Fruit fly (Drosophila melanogaster) whole organism, embryonic: ENCODE data around the gene CG7582.

Source experiments
- Abd-B ChIP-seq: fragments of 200-800 bp; sonication (Bioruptor generic); optimal IDR thresholded peaks from 2 replicates; lab custom pipeline; 2018; ENCODE audit warnings: missing biosample characterization, mild to moderate bottlenecking, missing genetic modification characterization, moderate library complexity
- Ada2b ChIP-seq: fragments of 200-800 bp; sonication (Bioruptor generic); IDR thresholded peaks from 2 replicates; pipeline ENCODE4 v1.3.6; 2022; ENCODE audit warnings: missing biosample characterization, missing genetic modification characterization
- Adf1 ChIP-seq: fragments of 200-800 bp; sonication (Bioruptor generic); IDR thresholded peaks from 2 replicates; pipeline ENCODE4 v1.3.6; 2022; ENCODE audit warnings: missing biosample characterization, missing genetic modification characterization
- Atf-2 ChIP-seq: fragments of 200-800 bp; sonication (Bioruptor generic); optimal IDR thresholded peaks from 2 replicates; lab custom pipeline; 2016; ENCODE audit warnings: missing biosample characterization, missing genetic modification characterization
- CG11723 ChIP-seq: fragments of 200-800 bp; sonication (Bioruptor generic); optimal IDR thresholded peaks from 2 replicates; lab custom pipeline; 2017; ENCODE audit warnings: missing biosample characterization, mild to moderate bottlenecking, missing genetic modification characterization
- CG12299 ChIP-seq: fragments of 200-800 bp; sonication (Bioruptor generic); optimal IDR thresholded peaks from 2 replicates; lab custom pipeline; 2018; ENCODE audit warnings: missing biosample characterization, mild to moderate bottlenecking, missing genetic modification characterization
- CG15514 ChIP-seq: fragments of 200-800 bp; sonication (Bioruptor generic); optimal IDR thresholded peaks from 3 replicates; lab custom pipeline; 2017; ENCODE audit warnings: missing biosample characterization, missing genetic modification characterization, mild to moderate bottlenecking, moderate library complexity, missing genetic modification reagents
- CG1647 ChIP-seq: fragments of 200-800 bp; sonication (Bioruptor generic); optimal IDR thresholded peaks from 3 replicates; lab custom pipeline; 2016; ENCODE audit warnings: missing biosample characterization, missing genetic modification characterization
- CG16779 ChIP-seq: fragments of 200-800 bp; sonication (Bioruptor generic); IDR thresholded peaks from 2 replicates; pipeline ENCODE4 v1.3.6; 2022; ENCODE audit warnings: missing biosample characterization, missing genetic modification characterization
- CG17186 ChIP-seq: fragments of 200-800 bp; sonication (Bioruptor generic); optimal IDR thresholded peaks from 3 replicates; lab custom pipeline; 2017; ENCODE audit warnings: missing biosample characterization, missing genetic modification reagents, missing genetic modification characterization
- CG17829 ChIP-seq: fragments of 200-800 bp; optimal IDR thresholded peaks from 2 replicates; lab custom pipeline; 2019; ENCODE audit warnings: missing biosample characterization, mild to moderate bottlenecking, missing genetic modification characterization, moderate library complexity
- CG18011 ChIP-seq: fragments of 200-800 bp; sonication (Bioruptor generic); optimal IDR thresholded peaks from 2 replicates; lab custom pipeline; 2017; ENCODE audit warnings: missing biosample characterization, missing genetic modification characterization, mild to moderate bottlenecking, moderate library complexity, missing genotype
- CG2712 ChIP-seq: fragments of 200-800 bp; optimal IDR thresholded peaks from 3 replicates; lab custom pipeline; 2019; ENCODE audit warnings: missing biosample characterization, mild to moderate bottlenecking, missing genetic modification characterization, moderate library complexity
- CG30403 ChIP-seq: fragments of 200-800 bp; sonication (Bioruptor generic); optimal IDR thresholded peaks from 3 replicates; lab custom pipeline; 2016; ENCODE audit warnings: missing biosample characterization, missing genetic modification characterization
- CG31441 ChIP-seq: fragments of 200-800 bp; sonication (Bioruptor generic); IDR thresholded peaks from 2 replicates; pipeline ENCODE4 v1.3.6; 2022; ENCODE audit warnings: missing biosample characterization, missing genetic modification characterization
- CG33213 ChIP-seq: fragments of 200-800 bp; sonication (Bioruptor generic); optimal IDR thresholded peaks from 3 replicates; lab custom pipeline; 2016; ENCODE audit warnings: missing biosample characterization, missing genetic modification characterization
- CG4424 ChIP-seq: fragments of 200-800 bp; sonication (Bioruptor generic); optimal IDR thresholded peaks from 3 replicates; lab custom pipeline; 2016; ENCODE audit warnings: missing biosample characterization, missing genetic modification characterization
- CG5245 ChIP-seq: fragments of 200-800 bp; sonication (Bioruptor generic); optimal IDR thresholded peaks from 3 replicates; lab custom pipeline; 2016; ENCODE audit warnings: missing biosample characterization, missing genetic modification characterization
- CG7786 ChIP-seq: fragments of 200-800 bp; sonication (Bioruptor generic); optimal IDR thresholded peaks from 2 replicates; lab custom pipeline; 2016; ENCODE audit warnings: missing biosample characterization, missing genetic modification characterization
- CG7839 ChIP-seq: fragments of 200-800 bp; sonication (Bioruptor generic); optimal IDR thresholded peaks from 3 replicates; lab custom pipeline; 2018; ENCODE audit warnings: missing biosample characterization, mild to moderate bottlenecking, missing genetic modification characterization, moderate library complexity
- CG8089 ChIP-seq: fragments of 200-800 bp; sonication (Bioruptor generic); optimal IDR thresholded peaks from 3 replicates; lab custom pipeline; 2016; ENCODE audit warnings: missing biosample characterization, missing genetic modification characterization
- CG9437 ChIP-seq: fragments of 200-800 bp; sonication (Bioruptor generic); optimal IDR thresholded peaks from 2 replicates; lab custom pipeline; 2018; ENCODE audit warnings: missing biosample characterization, mild to moderate bottlenecking, missing genetic modification characterization
- CG9727 ChIP-seq: fragments of 200-800 bp; sonication (Bioruptor generic); optimal IDR thresholded peaks from 3 replicates; lab custom pipeline; 2017; ENCODE audit warnings: missing biosample characterization, mild to moderate bottlenecking, missing genetic modification characterization
- CG9797 ChIP-seq: fragments of 200-800 bp; sonication (Bioruptor generic); optimal IDR thresholded peaks from 3 replicates; lab custom pipeline; 2018; ENCODE audit warnings: missing biosample characterization, mild to moderate bottlenecking, missing genetic modification characterization
- CG9817 ChIP-seq: fragments of 200-800 bp; sonication (Bioruptor generic); optimal IDR thresholded peaks from 2 replicates; lab custom pipeline; 2018; ENCODE audit warnings: missing biosample characterization, mild to moderate bottlenecking, missing genetic modification characterization, moderate library complexity
- CHES-1-like ChIP-seq: fragments of 200-800 bp; sonication (Bioruptor generic); optimal IDR thresholded peaks from 2 replicates; lab custom pipeline; 2016; ENCODE audit warnings: missing biosample characterization, missing genetic modification characterization
- Chrac-16 ChIP-seq: fragments of 200-800 bp; sonication (Bioruptor generic); optimal IDR thresholded peaks from 3 replicates; lab custom pipeline; 2016; ENCODE audit warnings: missing biosample characterization, missing genetic modification characterization
- Deaf1 ChIP-seq: fragments of 200-800 bp; optimal IDR thresholded peaks from 3 replicates; lab custom pipeline; 2019; ENCODE audit warnings: missing biosample characterization, mild to moderate bottlenecking, missing genetic modification characterization, moderate library complexity
- Dll ChIP-seq: fragments of 200-800 bp; sonication (Bioruptor generic); IDR thresholded peaks from 4 replicates; pipeline ENCODE4 v1.3.6; 2022; ENCODE audit warnings: missing biosample characterization, missing genetic modification characterization; ENCODE audit not compliant: partially characterized antibody
- Elba2 ChIP-seq: fragments of 200-800 bp; sonication (Bioruptor generic); optimal IDR thresholded peaks from 3 replicates; lab custom pipeline; 2016; ENCODE audit warnings: missing biosample characterization, missing genetic modification characterization
- Lim3 ChIP-seq: fragments of 200-800 bp; sonication (Bioruptor generic); IDR thresholded peaks from 2 replicates; pipeline ENCODE4 v1.3.6; 2022; ENCODE audit warnings: missing biosample characterization, missing genetic modification characterization
- Med ChIP-seq: fragments of 200-800 bp; sonication (Bioruptor generic); peaks from one replicate; lab custom pipeline; 2016; ENCODE audit warnings: missing biosample characterization, missing genetic modification characterization, mild to moderate bottlenecking, inconsistent platforms, moderate library complexity
- NC2β ChIP-seq: fragments of 200-800 bp; sonication (Bioruptor generic); optimal IDR thresholded peaks from 2 replicates; lab custom pipeline; 2016; ENCODE audit warnings: missing biosample characterization, missing genetic modification characterization
- Sox102F ChIP-seq: fragments of 200-800 bp; sonication (Bioruptor generic); optimal IDR thresholded peaks from 2 replicates; lab custom pipeline; 2018; ENCODE audit warnings: missing biosample characterization, mild to moderate bottlenecking, missing genetic modification characterization, moderate library complexity
- ac ChIP-seq: fragments of 200-800 bp; sonication (Bioruptor generic); optimal IDR thresholded peaks from 3 replicates; lab custom pipeline; 2017; ENCODE audit warnings: missing biosample characterization, mild to moderate bottlenecking, missing genetic modification characterization
- amos ChIP-seq: fragments of 200-800 bp; sonication (Bioruptor generic); IDR thresholded peaks from 2 replicates; pipeline ENCODE4 v1.3.6; 2022; ENCODE audit warnings: missing biosample characterization, missing genetic modification characterization; ENCODE audit not compliant: partially characterized antibody
- az2 ChIP-seq: fragments of 200-800 bp; sonication (Bioruptor generic); optimal IDR thresholded peaks from 3 replicates; lab custom pipeline; 2016; ENCODE audit warnings: missing biosample characterization, missing genetic modification characterization
- bigmax ChIP-seq: fragments of 200-800 bp; sonication (Bioruptor generic); optimal IDR thresholded peaks from 2 replicates; lab custom pipeline; 2018; ENCODE audit warnings: missing biosample characterization, mild to moderate bottlenecking, missing genetic modification characterization
- cg ChIP-seq: fragments of 200-800 bp; sonication (Bioruptor generic); optimal IDR thresholded peaks from 3 replicates; lab custom pipeline; 2019; ENCODE audit warnings: missing biosample characterization, mild to moderate bottlenecking, missing genetic modification characterization, moderate library complexity
- chinmo ChIP-seq: fragments of 200-800 bp; sonication (Bioruptor generic); IDR thresholded peaks from 4 replicates; pipeline ENCODE4 v1.3.6; 2022; ENCODE audit warnings: missing biosample characterization, missing genetic modification characterization; ENCODE audit not compliant: partially characterized antibody
- croc ChIP-seq: fragments of 200-800 bp; sonication (Bioruptor generic); conservative IDR thresholded peaks from 3 replicates; pipeline ENCODE4 v1.3.6; 2022; ENCODE audit warnings: missing biosample characterization, missing genetic modification characterization
- dmrt99B ChIP-seq: fragments of 200-800 bp; sonication (Bioruptor generic); optimal IDR thresholded peaks from 2 replicates; lab custom pipeline; 2018; ENCODE audit warnings: missing biosample characterization, mild to moderate bottlenecking, missing genetic modification characterization, moderate library complexity
- dysf ChIP-seq: fragments of 200-800 bp; sonication (Bioruptor generic); IDR thresholded peaks from 3 replicates; pipeline ENCODE4 v1.3.6; 2022; ENCODE audit warnings: missing biosample characterization, missing genetic modification characterization
- ewg ChIP-seq: fragments of 200-800 bp; sonication (Bioruptor generic); optimal IDR thresholded peaks from 3 replicates; lab custom pipeline; 2017; ENCODE audit warnings: mild to moderate bottlenecking, missing biosample characterization, missing genetic modification reagents, missing genetic modification characterization
- grn ChIP-seq: fragments of 200-800 bp; sonication (Bioruptor generic); optimal IDR thresholded peaks from 3 replicates; lab custom pipeline; 2017; ENCODE audit warnings: missing biosample characterization, missing genetic modification characterization
- otp ChIP-seq: fragments of 200-800 bp; sonication (Bioruptor generic); IDR thresholded peaks from 3 replicates; pipeline ENCODE4, ENCODE4 v1.3.6; 2022; ENCODE audit warnings: missing biosample characterization, missing genetic modification characterization
- sc ChIP-seq, 3 experiments: fragments of >200 bp in 2 of 3; fragments of 200-800 bp in 1 of 3; sonication (Bioruptor generic) in 1 of 3; optimal IDR thresholded peaks; 2 replicates in 2 of 3; 3 replicates in 1 of 3; lab custom pipeline; 2017; ENCODE audit warnings: mild to moderate bottlenecking in 1 of 3, missing biosample characterization in 1 of 3, missing genetic modification characterization in 1 of 3, missing genetic modification reagents in 1 of 3
- sens ChIP-seq: fragments of 200-800 bp; sonication (Bioruptor generic); peaks from one replicate; lab custom pipeline; 2016; ENCODE audit warnings: missing biosample characterization, missing genetic modification characterization
- sna ChIP-seq: fragments of 200-800 bp; sonication (Bioruptor generic); IDR thresholded peaks from 2 replicates; pipeline ENCODE4 v1.3.6; 2022; ENCODE audit warnings: missing biosample characterization, missing genetic modification characterization; ENCODE audit not compliant: partially characterized antibody
- tgo ChIP-seq: fragments of 200-800 bp; sonication (Bioruptor generic); IDR thresholded peaks from 3 replicates; pipeline ENCODE4 v1.3.6; 2022; ENCODE audit warnings: missing biosample characterization, missing genetic modification characterization
- unpg ChIP-seq: fragments of 200-800 bp; sonication (Bioruptor generic); optimal IDR thresholded peaks from 3 replicates; lab custom pipeline; 2018; ENCODE audit warnings: missing biosample characterization, mild to moderate bottlenecking, missing genetic modification characterization, moderate library complexity

The CG7582 gene

DNA sequence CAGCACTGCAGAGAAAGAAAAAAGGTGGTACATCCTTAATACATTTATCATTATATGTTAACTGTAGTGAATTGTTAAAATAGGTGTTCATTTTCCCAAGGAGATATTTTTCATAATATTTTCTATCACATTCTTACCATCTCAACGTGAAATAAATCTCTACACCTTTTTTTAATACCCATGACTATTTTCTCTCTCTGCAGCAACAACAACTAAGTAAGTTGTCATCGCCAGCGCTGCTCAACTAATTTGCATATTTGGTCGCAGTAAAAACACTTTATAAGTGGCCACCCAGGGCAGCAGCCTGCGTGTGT lies 8.4 kb upstream of the CG7582 start (continued):
- TF ChIP-seq chinmo (no peak), CG11723 (peak; percentile 0), tgo (GFP tag; lab: Robert Waterston, UW) (peak; percentile 19; the same call in 1 of the 3 replicates), croc (GFP tag; lab: Robert Waterston, UW) (peak; percentile 41; the same call in 1 of the 3 replicates), unpg (GFP tag; lab: Kevin White, UChicago) (peak; percentile 61), Lim3 (GFP tag; lab: Robert Waterston, UW) (no peak), Sox102F (peak; percentile 69), Atf-2 (GFP tag; lab: Kevin White, UChicago) (peak; percentile 12), CG31441 (GFP tag; lab: Robert Waterston, UW) (peak; percentile 52; the same call in 1 of the 2 replicates), CG9437 (GFP tag; lab: Kevin White, UChicago) (peak; percentile 20), CG18011 (GFP tag; lab: Kevin White, UChicago) (no peak), CG16779 (GFP tag; lab: Robert Waterston, UW) (no peak), CG12299 (tag; lab: Kevin White, UChicago) (no peak), Chrac-16 (GFP tag; lab: Kevin White, UChicago) (peak; percentile 0), cg (GFP tag; lab: Kevin White, UChicago) (no peak), Elba2 (GFP tag; lab: Kevin White, UChicago) (no peak), grn (GFP tag; lab: Kevin White, UChicago) (no peak), sens (peak; percentile 95), CG9797 (GFP tag; lab: Kevin White, UChicago) (no peak), dmrt99B (tag; lab: Kevin White, UChicago) (peak; percentile 81), sc (optimal IDR thresholded peaks at IDR 0.05; lab: Kevin White, UChicago) (no peak), sc (GFP tag; optimal IDR thresholded peaks at IDR 0.05; lab: Kevin White, UChicago) (no peak), CG15514 (GFP tag; lab: Kevin White, UChicago) (no peak), CG33213 (GFP tag; lab: Kevin White, UChicago) (no peak), az2 (peak; percentile 41), Ada2b (GFP tag; lab: Robert Waterston, UW) (peak; percentile 58), CG9727 (peak; percentile 33), otp (GFP tag; lab: Robert Waterston, UW) (no peak), bigmax (GFP tag; lab: Kevin White, UChicago) (no peak), CG30403 (GFP tag; lab: Kevin White, UChicago) (peak; percentile 50), CG17829 (tag; lab: Kevin White, UChicago) (peak; percentile 41), CG2712 (tag; lab: Kevin White, UChicago) (peak; percentile 54), Abd-B (GFP tag; lab: Kevin White, UChicago) (peak; percentile 51), Dll (GFP tag; lab: Robert Waterston, UW) (no peak), sna (GFP tag; lab: Robert Waterston, UW) (no peak), CG8089 (GFP tag; lab: Kevin White, UChicago) (no peak), CG17186 (no peak), CG7839 (tag; lab: Kevin White, UChicago) (peak; percentile 58), ewg (GFP tag; lab: Kevin White, UChicago) (no peak), CHES-1-like (GFP tag; lab: Kevin White, UChicago) (no peak), NC2β (GFP tag; lab: Kevin White, UChicago) (peak; percentile 6), Adf1 (no peak), Deaf1 (no peak), CG4424 (GFP tag; lab: Kevin White, UChicago) (peak; percentile 58), amos (GFP tag; lab: Robert Waterston, UW) (no peak), ac (GFP tag; lab: Kevin White, UChicago) (no peak), CG7786 (GFP tag; lab: Kevin White, UChicago) (peak; percentile 20), dysf (GFP tag; lab: Robert Waterston, UW) (peak; percentile 59), CG5245 (GFP tag; lab: Kevin White, UChicago) (peak; percentile 62), CG9817 (tag; lab: Kevin White, UChicago) (peak; percentile 22), CG1647 (no peak), Med (GFP tag; lab: Kevin White, UChicago) (peak; percentile 78)
